Worm (Caenorhabditis elegans): ENCODE measurements around the gene sre-48.
A peak's percentile ranks its signal among the peaks of the same experiment; 100 is the strongest.

sre-48 gene

DNA sequence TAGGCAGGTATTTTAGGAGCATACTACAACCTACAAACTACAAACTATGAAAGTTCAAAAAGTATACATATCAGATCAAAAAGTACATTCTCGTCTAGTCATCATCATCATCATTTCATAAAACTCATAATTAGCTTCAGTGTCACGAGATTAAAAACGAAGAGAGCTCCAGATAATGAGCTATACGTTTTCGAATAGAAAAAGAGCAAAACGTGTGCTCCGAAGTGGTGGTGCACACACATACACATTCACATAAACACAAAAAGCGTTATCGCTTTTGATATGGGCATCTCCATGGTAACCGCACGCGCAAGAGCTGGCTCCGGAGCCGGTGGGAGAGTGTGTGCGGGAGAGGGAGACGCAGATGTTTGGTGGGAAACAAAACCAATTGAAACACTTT, 15.4 kb downstream of the sre-48 start (continued):
- TF ChIP-seq fos-1 (tag; optimal IDR thresholded peaks at IDR 0.05) (no peak), ceh-90 (tag; optimal IDR thresholded peaks at IDR 0.05) (no peak), mab-9 (GFP tag; IDR thresholded peaks at IDR 0.05) (no peak), hlh-17 (GFP tag; optimal IDR thresholded peaks at IDR 0.05; ENCODE audit: borderline replicate concordance) (no peak), mef-2 (tag; optimal IDR thresholded peaks at IDR 0.05) (no peak), nhr-84 (tag; optimal IDR thresholded peaks at IDR 0.05) (no peak), xbp-1 (tag; optimal IDR thresholded peaks at IDR 0.05) (no peak), nhr-19 (GFP tag; conservative IDR thresholded peaks at IDR 0.05) (no peak), lin-39 (tag; optimal IDR thresholded peaks at IDR 0.05) (no peak), C34B4.2 (tag; optimal IDR thresholded peaks at IDR 0.05) (no peak), tbx-2 (tag; optimal IDR thresholded peaks at IDR 0.05) (no peak), zag-1 (tag; optimal IDR thresholded peaks at IDR 0.05) (no peak), aly-2 (tag; optimal IDR thresholded peaks at IDR 0.05) (no peak), zip-4 (GFP tag; optimal IDR thresholded peaks at IDR 0.05) (no peak), jun-1 (tag; optimal IDR thresholded peaks at IDR 0.05) (peak; percentile 12), nhr-85 (tag) (no peak), nhr-90 (tag; optimal IDR thresholded peaks at IDR 0.05; ENCODE audit: poor library complexity) (no peak), ztf-11 (tag; optimal IDR thresholded peaks at IDR 0.05) (no peak), fkh-4 (tag; optimal IDR thresholded peaks at IDR 0.05; ENCODE audit: borderline replicate concordance) (no peak), ceh-82 (tag; optimal IDR thresholded peaks at IDR 0.05) (no peak), unc-62 (GFP tag; optimal IDR thresholded peaks at IDR 0.05) (no peak), hpl-2 (GFP tag; optimal IDR thresholded peaks at IDR 0.05) (no peak), nhr-20 (tag; optimal IDR thresholded peaks at IDR 0.05) (peak; percentile 2), rnt-1 (tag; optimal IDR thresholded peaks at IDR 0.05) (no peak), nhr-12 (tag; optimal IDR thresholded peaks at IDR 0.05) (no peak), tlp-1 (tag; optimal IDR thresholded peaks at IDR 0.05) (no peak), nhr-71 (tag; optimal IDR thresholded peaks at IDR 0.05) (peak; percentile 49), swsn-7 (tag; optimal IDR thresholded peaks at IDR 0.05) (peak; percentile 7), sox-4 (tag; optimal IDR thresholded peaks at IDR 0.05) (no peak), irx-1 (tag; optimal IDR thresholded peaks at IDR 0.05) (no peak), nhr-237 (tag; optimal IDR thresholded peaks at IDR 0.05) (no peak), dsc-1 (tag; optimal IDR thresholded peaks at IDR 0.05) (peak; percentile 67), ces-1 (GFP tag; optimal IDR thresholded peaks at IDR 0.05) (no peak), sptf-1 (tag; optimal IDR thresholded peaks at IDR 0.05) (no peak), lin-15B (tag; optimal IDR thresholded peaks at IDR 0.05) (no peak), mep-1 (tag; optimal IDR thresholded peaks at IDR 0.05) (no peak), nhr-76 (tag; optimal IDR thresholded peaks at IDR 0.05) (no peak), snu-23 (GFP tag; optimal IDR thresholded peaks at IDR 0.05) (no peak), snpc-4 (tag; optimal IDR thresholded peaks at IDR 0.05) (no peak), lsy-2 (tag; optimal IDR thresholded peaks at IDR 0.05) (no peak), dpl-1 (GFP tag; optimal IDR thresholded peaks at IDR 0.05) (no peak), skn-1 (tag; optimal IDR thresholded peaks at IDR 0.05) (no peak), nhr-77 (tag; optimal IDR thresholded peaks at IDR 0.05) (no peak), egl-27 (tag; optimal IDR thresholded peaks at IDR 0.05) (no peak), grh-1 (GFP tag; IDR thresholded peaks at IDR 0.05) (no peak), elt-3 (tag; optimal IDR thresholded peaks at IDR 0.05) (no peak), lin-14 (GFP tag; optimal IDR thresholded peaks at IDR 0.05) (no peak), egl-13 (tag; optimal IDR thresholded peaks at IDR 0.05) (no peak)

All from whole organism, L1 larva.